Fruit fly (Drosophila melanogaster) whole organism, adult: ENCODE results near the gene Mst57Db.
A peak's percentile ranks its signal among the peaks of the same experiment; 100 is the strongest.

ENCODE experiments used
- CG11617 ChIP-seq: fragments of 200-800 bp; sonication (Bioruptor generic); optimal IDR thresholded peaks from 2 replicates; lab custom pipeline; 2017; ENCODE audit warnings: mild to moderate bottlenecking, missing biosample characterization, missing genetic modification reagents, missing genetic modification characterization
- CG12768 ChIP-seq: fragments of 200-800 bp; sonication (Bioruptor generic); optimal IDR thresholded peaks from 2 replicates; lab custom pipeline; 2017; ENCODE audit warnings: missing biosample characterization, missing genetic modification characterization, mild to moderate bottlenecking, moderate library complexity, missing genetic modification reagents
- CG14711 ChIP-seq: fragments of 200-800 bp; sonication (Bioruptor generic); optimal IDR thresholded peaks from 2 replicates; lab custom pipeline; 2018; ENCODE audit warnings: missing biosample characterization, mild to moderate bottlenecking, missing genetic modification characterization, moderate library complexity
- CG1620 ChIP-seq: fragments of 200-800 bp; sonication (Bioruptor generic); optimal IDR thresholded peaks from 2 replicates; lab custom pipeline; 2016; ENCODE audit warnings: missing biosample characterization, missing genetic modification characterization
- CG33017 ChIP-seq: fragments of 200-800 bp; sonication (Bioruptor generic); optimal IDR thresholded peaks from 2 replicates; lab custom pipeline; 2018; ENCODE audit warnings: missing biosample characterization, mild to moderate bottlenecking, missing genetic modification characterization, moderate library complexity
- CG5204 ChIP-seq: fragments of 200-800 bp; sonication (Bioruptor generic); optimal IDR thresholded peaks from 2 replicates; lab custom pipeline; 2016; ENCODE audit warnings: missing biosample characterization, missing genetic modification characterization
- CG7045 ChIP-seq: fragments of 200-800 bp; sonication (Bioruptor generic); optimal IDR thresholded peaks from 2 replicates; lab custom pipeline; 2017; ENCODE audit warnings: missing biosample characterization, mild to moderate bottlenecking, missing genetic modification characterization
- CG7101 ChIP-seq: fragments of 200-800 bp; sonication (Bioruptor generic); optimal IDR thresholded peaks from 2 replicates; lab custom pipeline; 2018; ENCODE audit warnings: missing biosample characterization, mild to moderate bottlenecking, missing genetic modification characterization, moderate library complexity
- Clk ChIP-seq: fragments of 200-800 bp; sonication (Bioruptor generic); optimal IDR thresholded peaks from 2 replicates; lab custom pipeline; 2017; ENCODE audit warnings: missing biosample characterization, missing genetic modification characterization
- Crg-1 ChIP-seq: fragments of 200-800 bp; sonication (Bioruptor generic); optimal IDR thresholded peaks from 2 replicates; lab custom pipeline; 2016; ENCODE audit warnings: missing biosample characterization, missing genetic modification characterization
- Hr96 ChIP-seq: fragments of 200-800 bp; sonication (Bioruptor generic); optimal IDR thresholded peaks from 2 replicates; lab custom pipeline; 2016; ENCODE audit warnings: missing biosample characterization, missing genetic modification characterization
- Mnt ChIP-seq: fragments of 200-800 bp; sonication (Bioruptor generic); optimal IDR thresholded peaks from 2 replicates; lab custom pipeline; 2016; ENCODE audit warnings: missing biosample characterization, mild to moderate bottlenecking, missing genetic modification characterization
- bab1 ChIP-seq: fragments of 200-800 bp; sonication (Bioruptor generic); optimal IDR thresholded peaks from 3 replicates; lab custom pipeline; 2019; ENCODE audit warnings: missing biosample characterization, mild to moderate bottlenecking, missing genetic modification characterization, moderate library complexity
- cic ChIP-seq: fragments of 200-800 bp; sonication (Bioruptor generic); optimal IDR thresholded peaks from 2 replicates; lab custom pipeline; 2017; ENCODE audit warnings: missing biosample characterization, mild to moderate bottlenecking, missing genetic modification characterization, moderate library complexity
- cnc ChIP-seq, 2 experiments: fragments of >200 bp; optimal IDR thresholded peaks; 2 replicates each; lab custom pipeline; 2017
- kay ChIP-seq: fragments of 200-800 bp; sonication (Bioruptor generic); peaks from one replicate; lab custom pipeline; 2016; ENCODE audit warnings: missing biosample characterization, missing genetic modification characterization, borderline replicate concordance
- ovo ChIP-seq: fragments of 200-800 bp; sonication (Bioruptor generic); optimal IDR thresholded peaks from 2 replicates; lab custom pipeline; 2016; ENCODE audit warnings: missing biosample characterization, missing genetic modification characterization
- pad ChIP-seq: fragments of 200-800 bp; sonication (Bioruptor generic); optimal IDR thresholded peaks from 3 replicates; lab custom pipeline; 2017; ENCODE audit warnings: missing biosample characterization, missing genetic modification characterization, mild to moderate bottlenecking, moderate library complexity, missing genetic modification reagents
- tj ChIP-seq: fragments of 200-800 bp; sonication (Bioruptor generic); optimal IDR thresholded peaks from 3 replicates; lab custom pipeline; 2017; ENCODE audit warnings: missing biosample characterization, mild to moderate bottlenecking, missing genetic modification characterization, moderate library complexity
- toe ChIP-seq: fragments of 200-800 bp; sonication (Bioruptor generic); optimal IDR thresholded peaks from 2 replicates; lab custom pipeline; 2016; ENCODE audit warnings: missing biosample characterization, missing genetic modification characterization

Gene Mst57Db

DNA sequence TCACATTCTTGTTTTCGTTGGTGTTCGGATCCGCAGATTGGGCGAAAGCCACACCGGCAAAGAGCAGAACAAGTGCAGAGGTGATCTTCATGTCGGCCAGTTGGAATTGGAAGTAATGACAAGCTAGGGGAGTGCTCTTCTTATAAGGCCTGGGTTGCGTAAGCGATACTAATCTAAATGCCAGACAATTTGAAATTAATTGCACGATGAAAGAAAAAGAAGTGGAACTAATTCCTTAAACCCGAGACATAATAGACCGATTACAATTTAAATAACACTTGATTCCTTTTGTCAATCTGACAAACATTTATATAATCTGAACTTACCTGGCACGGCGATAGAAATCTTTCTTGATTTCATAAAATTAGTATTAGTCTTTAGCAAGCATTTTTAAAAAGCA is at the start of gene Mst57Db:
TSS of gene Mst57Db (minus strand) at position 101 of the 400 bp plus-strand sequence.
- no peak for TF ChIP-seq Clk

DNA sequence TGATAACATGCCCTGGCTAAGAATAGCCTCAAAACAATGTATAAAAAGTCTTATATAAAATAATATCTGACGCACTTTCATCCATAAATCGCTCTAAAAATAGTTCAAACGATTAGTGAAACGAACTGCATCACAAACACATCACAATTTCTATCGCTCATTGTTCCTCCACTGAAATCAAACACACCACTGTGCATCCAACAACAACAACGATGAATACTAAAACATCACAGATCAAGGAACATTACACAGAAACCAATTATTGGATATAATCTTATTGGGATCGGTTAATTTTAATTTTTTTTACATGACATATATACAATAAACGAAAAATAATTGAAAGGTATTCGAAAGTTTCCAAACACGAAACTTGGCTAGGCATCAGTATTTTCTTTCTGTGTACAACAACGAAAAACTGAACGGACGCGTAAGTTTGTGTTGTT is 48.6 kb upstream of the Mst57Db start:
- peak; percentile 10 for TF ChIP-seq toe (GFP tag; lab: Kevin White, UChicago)
- peak; percentile 54 for TF ChIP-seq kay (GFP tag; lab: Kevin White, UChicago)
- no peak for TF ChIP-seq Clk
- TF ChIP-seq CG14711 (tag; lab: Kevin White, UChicago), result peak; percentile 37

DNA sequence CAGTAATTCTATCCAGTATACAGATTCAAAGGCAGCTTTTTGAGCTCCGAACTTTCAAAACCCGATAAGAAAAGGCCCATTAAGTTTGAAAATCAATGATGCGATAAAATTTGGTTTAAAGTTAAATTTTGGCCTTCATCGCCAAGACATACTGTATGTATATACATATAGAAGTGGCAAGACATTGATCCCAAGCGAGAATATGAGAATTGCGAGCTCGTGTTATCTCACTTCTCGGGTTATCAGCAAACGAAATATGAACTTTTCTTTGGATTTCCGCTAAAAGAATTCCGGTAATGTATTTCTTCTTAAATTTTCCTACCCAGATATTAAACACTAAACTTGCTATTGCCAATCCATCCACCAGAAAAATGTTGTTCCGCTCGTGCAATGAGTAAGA is 46.4 kb upstream of the Mst57Db start:
- TF ChIP-seq Crg-1 (GFP tag; lab: Kevin White, UChicago) (no peak), CG7045 (GFP tag; lab: Kevin White, UChicago) (no peak), kay (GFP tag; lab: Kevin White, UChicago) (peak; percentile 39), ovo (GFP tag; lab: Kevin White, UChicago) (no peak), bab1 (GFP tag; lab: Kevin White, UChicago) (no peak)

DNA sequence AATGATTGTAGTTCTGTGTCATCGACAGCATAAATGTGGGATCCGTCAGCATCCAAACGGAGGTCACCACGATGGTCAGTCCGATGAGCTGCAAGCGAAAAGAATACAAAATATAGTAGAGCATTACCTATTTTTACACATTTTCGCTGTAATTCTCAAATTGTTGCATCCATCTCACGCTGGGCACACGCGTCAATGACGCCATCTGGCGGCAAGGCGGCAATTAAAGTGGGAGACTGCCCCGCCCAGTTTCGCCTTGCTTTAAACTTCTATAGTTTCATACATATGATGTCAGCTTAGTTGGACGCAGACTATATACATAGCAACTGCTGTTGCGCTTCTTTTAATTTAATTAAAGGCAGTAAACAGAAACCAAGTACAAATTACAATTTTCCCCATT is 45.9 kb upstream of the Mst57Db start:
- TF ChIP-seq CG1620 (GFP tag; lab: Kevin White, UChicago) (no peak), CG7045 (GFP tag; lab: Kevin White, UChicago) (no peak), CG14711 (tag; lab: Kevin White, UChicago) (no peak), bab1 (GFP tag; lab: Kevin White, UChicago) (no peak), CG33017 (tag; lab: Kevin White, UChicago) (no peak), kay (GFP tag; lab: Kevin White, UChicago) (no peak), ovo (GFP tag; lab: Kevin White, UChicago) (no peak), CG11617 (GFP tag; lab: Kevin White, UChicago) (no peak), Hr96 (GFP tag; lab: Kevin White, UChicago) (no peak), pad (GFP tag; lab: Kevin White, UChicago) (no peak), CG12768 (GFP tag; lab: Kevin White, UChicago) (no peak), tj (no peak), cnc (optimal IDR thresholded peaks at IDR 0.05; lab: Kevin White, UChicago) (no peak), Mnt (GFP tag; lab: Kevin White, UChicago) (no peak), CG7101 (no peak), cic (no peak), toe (GFP tag; lab: Kevin White, UChicago) (no peak), CG5204 (GFP tag; lab: Kevin White, UChicago) (no peak), Crg-1 (GFP tag; lab: Kevin White, UChicago) (no peak)

DNA sequence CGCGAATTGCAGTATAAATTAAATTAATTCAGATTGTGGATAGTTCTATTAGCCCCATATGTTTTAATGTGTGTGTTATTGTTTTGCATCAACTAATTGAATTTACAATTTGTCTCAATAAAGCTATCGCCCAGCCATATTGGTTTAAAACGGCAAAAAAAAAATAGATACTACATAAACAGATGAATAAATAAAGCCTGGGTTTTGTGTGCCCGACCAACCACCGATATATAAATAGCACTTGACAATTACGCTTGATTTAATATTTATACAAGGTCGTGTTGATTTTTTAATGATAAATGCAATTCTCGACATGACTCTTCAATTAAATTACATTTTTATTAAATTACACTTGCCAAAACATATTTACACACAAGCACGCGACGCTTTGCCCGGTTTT is 39.7 kb upstream of the Mst57Db start:
- TF ChIP-seq CG7045 (GFP tag; lab: Kevin White, UChicago) (no peak), CG5204 (GFP tag; lab: Kevin White, UChicago) (no peak), CG14711 (tag; lab: Kevin White, UChicago) (no peak), Hr96 (GFP tag; lab: Kevin White, UChicago) (no peak), Clk (no peak), bab1 (GFP tag; lab: Kevin White, UChicago) (no peak), Crg-1 (GFP tag; lab: Kevin White, UChicago) (no peak), cnc (optimal IDR thresholded peaks at IDR 0.05; lab: Kevin White, UChicago) (no peak), cic (no peak), tj (no peak), Mnt (GFP tag; lab: Kevin White, UChicago) (no peak), CG11617 (GFP tag; lab: Kevin White, UChicago) (no peak), CG7101 (no peak), CG33017 (tag; lab: Kevin White, UChicago) (no peak), pad (GFP tag; lab: Kevin White, UChicago) (no peak)

DNA sequence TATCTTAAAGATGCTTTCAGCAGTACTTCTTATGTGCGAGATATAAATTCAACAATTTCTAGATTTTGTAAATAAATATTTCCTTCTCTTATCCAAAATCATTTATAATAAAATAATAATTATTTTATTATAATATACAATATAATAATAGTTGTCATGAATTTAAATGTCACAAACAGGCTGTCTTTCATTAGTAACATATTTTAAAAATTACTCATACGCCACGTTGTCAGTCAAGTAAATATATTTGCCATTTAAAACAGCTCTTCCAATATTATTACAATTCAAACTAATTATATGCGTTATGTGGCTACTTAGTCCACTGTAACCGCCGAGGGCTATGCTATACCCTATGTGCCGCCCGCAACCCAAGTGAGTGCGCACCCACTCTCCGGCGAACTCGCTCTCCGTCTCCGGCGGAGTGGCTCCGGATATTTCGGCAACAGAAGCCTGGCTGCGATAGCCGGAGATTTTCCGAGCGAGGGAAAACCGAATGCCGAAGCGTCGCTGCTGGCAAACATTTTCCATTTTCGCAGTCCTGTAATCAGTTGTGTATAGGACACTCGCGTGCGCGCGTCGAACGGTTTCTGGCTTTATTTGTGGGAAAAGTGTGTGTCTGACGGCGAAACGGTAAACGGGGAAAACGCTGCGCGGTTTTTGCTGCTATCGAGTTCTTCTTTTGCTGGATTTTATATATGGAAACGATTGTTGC is 25.0 kb upstream of the Mst57Db start, which contains the start of gene CG5890:
TSS of gene CG5890 (plus strand) at position 561 of the 712 bp plus-strand sequence.
- TF ChIP-seq toe (GFP tag; lab: Kevin White, UChicago) (peak; percentile 3), bab1 (GFP tag; lab: Kevin White, UChicago) (no peak), CG1620 (GFP tag; lab: Kevin White, UChicago) (no peak), cnc (optimal IDR thresholded peaks at IDR 0.05; lab: Kevin White, UChicago) (no peak), Mnt (GFP tag; lab: Kevin White, UChicago) (no peak), Crg-1 (GFP tag; lab: Kevin White, UChicago) (no peak), CG7045 (GFP tag; lab: Kevin White, UChicago) (peak; percentile 48), CG14711 (tag; lab: Kevin White, UChicago) (no peak), CG5204 (GFP tag; lab: Kevin White, UChicago) (no peak), Clk (peak; percentile 21), CG12768 (GFP tag; lab: Kevin White, UChicago) (peak; percentile 40), CG7101 (no peak), CG11617 (GFP tag; lab: Kevin White, UChicago) (no peak), CG33017 (tag; lab: Kevin White, UChicago) (no peak), cic (no peak), ovo (GFP tag; lab: Kevin White, UChicago) (no peak), kay (GFP tag; lab: Kevin White, UChicago) (no peak), tj (no peak), pad (GFP tag; lab: Kevin White, UChicago) (no peak), Hr96 (GFP tag; lab: Kevin White, UChicago) (no peak)
